Fruit fly (Drosophila melanogaster): ENCODE results near the gene CG5111.
A peak's percentile ranks its signal among the peaks of the same experiment; 100 is the strongest.

The CG5111 gene

DNA sequence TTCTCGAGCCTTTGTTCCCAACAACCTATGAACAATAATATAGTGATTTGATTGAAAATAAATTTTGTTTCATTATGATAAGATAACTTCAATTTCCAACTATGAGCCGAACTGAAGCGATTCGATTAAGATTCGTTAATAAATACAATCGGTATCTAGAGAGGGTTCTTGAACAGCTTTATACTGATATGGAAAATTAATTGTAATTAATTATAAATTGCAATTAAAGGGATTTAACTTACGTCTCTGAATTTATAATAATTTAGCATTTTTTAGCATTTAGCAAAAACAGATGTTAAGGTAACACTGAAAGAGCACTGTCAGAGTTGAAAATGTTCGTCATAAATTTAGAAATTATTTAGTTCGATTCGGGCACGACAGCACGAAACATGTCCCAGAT, at the start of gene CG5111:
Gene CG5111, plus strand, starts transcription at position 301 of the 400 bp plus-strand sequence.
- no peak for TF ChIP-seq topi (GFP tag; optimal IDR thresholded peaks at IDR 0.05)
- no peak for TF ChIP-seq fd59A (GFP tag; optimal IDR thresholded peaks at IDR 0.05)
- TF ChIP-seq salr (GFP tag; optimal IDR thresholded peaks at IDR 0.05), result no peak
- no peak for TF ChIP-seq CG8632 (GFP tag; optimal IDR thresholded peaks at IDR 0.05)
- TF ChIP-seq dsx (GFP tag; optimal IDR thresholded peaks at IDR 0.05; ENCODE audit: poor library complexity, severe bottlenecking), result no peak
- TF ChIP-seq CG6808 (GFP tag; optimal IDR thresholded peaks at IDR 0.05), result no peak

- TF ChIP-seq Eip93F (GFP tag; optimal IDR thresholded peaks at IDR 0.05), result no peak
- TF ChIP-seq Sox102F (GFP tag; optimal IDR thresholded peaks at IDR 0.05), result no peak
- no peak for TF ChIP-seq svp (GFP tag)
- no peak for TF ChIP-seq Smox (GFP tag; optimal IDR thresholded peaks at IDR 0.05)
- TF ChIP-seq CG3032 (tag; optimal IDR thresholded peaks at IDR 0.05), result no peak
- no peak for TF ChIP-seq Sox15 (GFP tag; optimal IDR thresholded peaks at IDR 0.05)
Measured at dm6 chr3R:25457097-25457496, 49.0 kb upstream of the CG5111 start.

dm6 chr3R:25459200-25459809, 46.8 kb upstream of the CG5111 start:
- no peak for TF ChIP-seq fd85E (GFP tag; optimal IDR thresholded peaks at IDR 0.05)
- peak; percentile 53 for TF ChIP-seq topi (GFP tag; optimal IDR thresholded peaks at IDR 0.05)
- no peak for TF ChIP-seq CG16779 (tag; optimal IDR thresholded peaks at IDR 0.05)
- peak; percentile 53 for TF ChIP-seq OdsH (GFP tag; optimal IDR thresholded peaks at IDR 0.05)
- TF ChIP-seq ss (GFP tag; optimal IDR thresholded peaks at IDR 0.05), result peak in 1 of 2 experiments; percentile 69
- TF ChIP-seq Eip75B (GFP tag; optimal IDR thresholded peaks at IDR 0.05), result no peak
- no peak for TF ChIP-seq CG6854 (GFP tag; optimal IDR thresholded peaks at IDR 0.05)
- no peak for TF ChIP-seq Gug (GFP tag; IDR thresholded peaks at IDR 0.05)
- no peak for TF ChIP-seq cyc (GFP tag; optimal IDR thresholded peaks at IDR 0.05)
- no peak for TF ChIP-seq Ets21C (GFP tag; optimal IDR thresholded peaks at IDR 0.05)
- TF ChIP-seq salr (GFP tag; optimal IDR thresholded peaks at IDR 0.05), result peak in 1 of 2 experiments; percentile 60
- TF ChIP-seq CG3032 (tag; optimal IDR thresholded peaks at IDR 0.05), result peak; percentile 42
- TF ChIP-seq CG10631 (GFP tag; optimal IDR thresholded peaks at IDR 0.05), result peak; percentile 53
- TF ChIP-seq fkh (GFP tag; optimal IDR thresholded peaks at IDR 0.05), result no peak
- no peak for TF ChIP-seq Hr38 (GFP tag; optimal IDR thresholded peaks at IDR 0.05)
- no peak for TF ChIP-seq CG11294 (GFP tag; IDR thresholded peaks at IDR 0.05)
- TF ChIP-seq acj6 (GFP tag; optimal IDR thresholded peaks at IDR 0.05), result peak; percentile 53
- no peak for TF ChIP-seq fd59A (GFP tag; optimal IDR thresholded peaks at IDR 0.05)
- TF ChIP-seq CG6792 (GFP tag; optimal IDR thresholded peaks at IDR 0.05), result peak; percentile 15
- peak; percentile 11 for TF ChIP-seq Lpt (GFP tag; optimal IDR thresholded peaks at IDR 0.05)
- peak; percentile 23 for TF ChIP-seq esn (GFP tag; optimal IDR thresholded peaks at IDR 0.05)
- TF ChIP-seq Hr4 (GFP tag; optimal IDR thresholded peaks at IDR 0.05), result peak; percentile 46
- no peak for TF ChIP-seq dac (GFP tag; optimal IDR thresholded peaks at IDR 0.05)
- no peak for TF ChIP-seq svp (GFP tag)
- TF ChIP-seq spab (GFP tag; optimal IDR thresholded peaks at IDR 0.05), result peak; percentile 13
- peak; percentile 33 for TF ChIP-seq Smox (GFP tag; optimal IDR thresholded peaks at IDR 0.05)
- TF ChIP-seq CG6276 (GFP tag; optimal IDR thresholded peaks at IDR 0.05), result peak; percentile 69
- peak; percentile 5 for TF ChIP-seq Sox14 (GFP tag; optimal IDR thresholded peaks at IDR 0.05)
- peak; percentile 45 for TF ChIP-seq CG8632 (GFP tag; optimal IDR thresholded peaks at IDR 0.05)
- TF ChIP-seq CG15336 (GFP tag; IDR thresholded peaks at IDR 0.05), result peak; percentile 50; the same call in 1 of the 2 replicates
- TF ChIP-seq CG10669 (GFP tag; optimal IDR thresholded peaks at IDR 0.05), result no peak
- peak; percentile 18 for TF ChIP-seq Ets96B (tag; optimal IDR thresholded peaks at IDR 0.05)
- no peak for TF ChIP-seq Eip93F (GFP tag; optimal IDR thresholded peaks at IDR 0.05)
- TF ChIP-seq CG11762 (GFP tag; optimal IDR thresholded peaks at IDR 0.05; ENCODE audit: insufficient read depth), result no peak
- TF ChIP-seq CG8319 (GFP tag; optimal IDR thresholded peaks at IDR 0.05), result peak; percentile 5
- TF ChIP-seq CG6163 (GFP tag; IDR thresholded peaks at IDR 0.05), result 0 out of 3 replicates have a peak, but pooled peaks have one; percentile 27
- no peak for TF ChIP-seq CG1621 (tag; optimal IDR thresholded peaks at IDR 0.05)
- peak; percentile 37 for TF ChIP-seq pdm3 (GFP tag; optimal IDR thresholded peaks at IDR 0.05)
- peak; percentile 39 for TF ChIP-seq CG4318 (GFP tag; optimal IDR thresholded peaks at IDR 0.05)
- peak; percentile 75 for TF ChIP-seq CG32006 (GFP tag; optimal IDR thresholded peaks at IDR 0.05)
- TF ChIP-seq Sox15 (GFP tag; optimal IDR thresholded peaks at IDR 0.05), result peak; percentile 27
- TF ChIP-seq Eip78C (GFP tag), result peak; percentile 88
- TF ChIP-seq Hr39 (GFP tag; optimal IDR thresholded peaks at IDR 0.05), result peak; percentile 44

Measured in whole organism, prepupa.